Worm (Caenorhabditis elegans) whole organism, early embryonic: ENCODE data around the gene hpo-19.

Source experiments
- ama-1 ChIP-seq: fragments of 150-350 bp; optimal IDR thresholded peaks from 2 replicates; lab custom pipeline; 2014
- ceh-13 ChIP-seq: fragments of 200-800 bp; sonication (Bioruptor generic); optimal IDR thresholded peaks from 2 replicates; lab custom pipeline; 2018; ENCODE audit warnings: mild to moderate bottlenecking, missing genetic modification characterization, missing compliant biosample characterization
- ceh-36 ChIP-seq: sonication (generic microtip); optimal IDR thresholded peaks from 2 replicates; lab custom pipeline; 2016; ENCODE audit warnings: missing genetic modification characterization, inconsistent platforms, missing compliant biosample characterization
- flt-1 ChIP-seq: fragments of 200-800 bp; sonication (Bioruptor generic); IDR thresholded peaks from 2 replicates; pipeline ENCODE4 v1.3.6; 2022; ENCODE audit warnings: missing genetic modification characterization, missing compliant biosample characterization
- scrt-1 ChIP-seq: fragments of 200-800 bp; sonication (Bioruptor generic); IDR thresholded peaks from 2 replicates; pipeline ENCODE4 v1.3.6; 2022; ENCODE audit warnings: missing genetic modification characterization, missing compliant biosample characterization
- sea-1 ChIP-seq: fragments of 200-800 bp; sonication (Bioruptor generic); conservative IDR thresholded peaks from 2 replicates; pipeline ENCODE4 v1.3.6; 2022; ENCODE audit warnings: missing genetic modification characterization, missing compliant biosample characterization
- tbx-37 ChIP-seq: fragments of 200-800 bp; sonication (Bioruptor generic); conservative IDR thresholded peaks from 2 replicates; pipeline ENCODE4 v1.3.6; 2022; ENCODE audit warnings: missing genetic modification reagents, missing genetic modification characterization, missing compliant biosample characterization
- tra-4 ChIP-seq: sonication (generic microtip); optimal IDR thresholded peaks from 2 replicates; lab custom pipeline; 2017; ENCODE audit warnings: missing genetic modification characterization, missing compliant biosample characterization

- TF ChIP-seq ama-1 (lab: Kevin White, UChicago) = no peak
- no peak for TF ChIP-seq ceh-36
- TF ChIP-seq ceh-13 (GFP tag; lab: Kevin White, UChicago) = no peak
- no peak for TF ChIP-seq flt-1 (GFP tag; lab: Robert Waterston, UW)
- TF ChIP-seq tbx-37 (GFP tag; lab: Robert Waterston, UW) = no peak
- TF ChIP-seq sea-1 (GFP tag; lab: Robert Waterston, UW) = no peak
- no peak for TF ChIP-seq scrt-1
- no peak for TF ChIP-seq tra-4
Observed at ce11 chrV:6398922-6399321, 37.5 kb upstream of the hpo-19 start.
